Fruit fly (Drosophila melanogaster): ENCODE results near the gene Mgstl.
A peak's percentile ranks its signal among the peaks of the same experiment; 100 is the strongest.

DNA sequence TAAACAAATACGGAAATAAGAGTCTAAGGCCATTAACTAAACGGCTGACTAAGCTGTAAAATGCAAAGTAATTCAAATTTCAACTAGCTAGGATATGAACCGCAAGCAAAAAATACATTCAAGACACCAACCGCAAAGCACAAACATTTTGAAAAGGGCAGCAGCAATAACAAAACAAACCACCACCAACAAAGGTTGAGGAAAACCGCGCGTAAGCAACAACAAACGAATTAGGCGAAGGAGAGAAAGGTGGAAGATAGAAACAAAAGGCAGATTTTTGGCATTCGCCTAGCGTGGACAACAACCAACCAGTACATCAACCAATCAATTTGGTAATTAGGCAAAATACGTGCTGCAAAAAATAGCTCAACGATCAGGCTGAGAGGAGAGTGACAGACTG is 18.7 kb downstream of the Mgstl start:
- no peak for TF ChIP-seq Crg-1 (GFP tag; optimal IDR thresholded peaks at IDR 0.05)
- TF ChIP-seq tj (GFP tag; optimal IDR thresholded peaks at IDR 0.05) = peak; percentile 79
